Fruit fly (Drosophila melanogaster) whole organism, embryonic: ENCODE data around the gene Fum1.

Source experiments
- BEAF-32 ChIP-seq: fragments of 200-800 bp; sonication (Bioruptor generic); optimal IDR thresholded peaks from 3 replicates; lab custom pipeline; 2017; ENCODE audit warnings: missing biosample characterization, missing genetic modification characterization, mild to moderate bottlenecking, moderate library complexity, missing genetic modification reagents
- CG10979 ChIP-seq: fragments of 200-800 bp; sonication (Bioruptor generic); optimal IDR thresholded peaks from 2 replicates; lab custom pipeline; 2018; ENCODE audit warnings: missing biosample characterization, mild to moderate bottlenecking, missing genetic modification characterization, moderate library complexity
- CG12155 ChIP-seq: fragments of 200-800 bp; sonication (Bioruptor generic); optimal IDR thresholded peaks from 3 replicates; lab custom pipeline; 2016; ENCODE audit warnings: missing biosample characterization, missing genetic modification characterization
- CG13624 ChIP-seq: fragments of 200-800 bp; sonication (Bioruptor generic); optimal IDR thresholded peaks from 2 replicates; lab custom pipeline; 2016; ENCODE audit warnings: missing biosample characterization, missing genetic modification characterization
- CG15696 ChIP-seq: fragments of 200-800 bp; sonication (Bioruptor generic); optimal IDR thresholded peaks from 2 replicates; lab custom pipeline; 2019; ENCODE audit warnings: missing biosample characterization, mild to moderate bottlenecking, missing genetic modification characterization, moderate library complexity
- CG17186 ChIP-seq: fragments of 200-800 bp; sonication (Bioruptor generic); optimal IDR thresholded peaks from 3 replicates; lab custom pipeline; 2017; ENCODE audit warnings: missing biosample characterization, missing genetic modification reagents, missing genetic modification characterization
- CG17361 ChIP-seq: fragments of 200-800 bp; sonication (Bioruptor generic); IDR thresholded peaks from 3 replicates; pipeline ENCODE4 v1.3.6; 2022; ENCODE audit warnings: missing biosample characterization, missing genetic modification characterization
- CG17568 ChIP-seq: fragments of 200-800 bp; sonication (Bioruptor generic); optimal IDR thresholded peaks from 2 replicates; lab custom pipeline; 2018; ENCODE audit warnings: missing biosample characterization, mild to moderate bottlenecking, missing genetic modification characterization, moderate library complexity
- CG2712 ChIP-seq: fragments of 200-800 bp; optimal IDR thresholded peaks from 3 replicates; lab custom pipeline; 2019; ENCODE audit warnings: missing biosample characterization, mild to moderate bottlenecking, missing genetic modification characterization, moderate library complexity
- CG3281 ChIP-seq: fragments of 200-800 bp; sonication (Bioruptor generic); optimal IDR thresholded peaks from 3 replicates; lab custom pipeline; 2017; ENCODE audit warnings: missing biosample characterization, mild to moderate bottlenecking, missing genetic modification characterization
- CG4707 ChIP-seq: fragments of 200-800 bp; sonication (Bioruptor generic); optimal IDR thresholded peaks from 2 replicates; lab custom pipeline; 2018; ENCODE audit warnings: missing biosample characterization, mild to moderate bottlenecking, missing genetic modification characterization, moderate library complexity
- CG4854 ChIP-seq: fragments of 200-800 bp; sonication (Bioruptor generic); optimal IDR thresholded peaks from 2 replicates; lab custom pipeline; 2016; ENCODE audit warnings: missing biosample characterization, missing genetic modification characterization, inconsistent platforms
- CG5953 ChIP-seq: fragments of 200-800 bp; sonication (Bioruptor generic); IDR thresholded peaks from 2 replicates; pipeline ENCODE4 v1.3.6; 2022; ENCODE audit warnings: missing biosample characterization, missing genetic modification characterization
- CG7745 ChIP-seq: fragments of 200-800 bp; sonication (Bioruptor generic); optimal IDR thresholded peaks from 2 replicates; lab custom pipeline; 2018; ENCODE audit warnings: missing biosample characterization, mild to moderate bottlenecking, missing genetic modification characterization, moderate library complexity
- CG7928 ChIP-seq: fragments of 200-800 bp; sonication (Bioruptor generic); optimal IDR thresholded peaks from 2 replicates; lab custom pipeline; 2017; ENCODE audit warnings: missing biosample characterization, mild to moderate bottlenecking, missing genetic modification characterization
- Camta ChIP-seq: fragments of 200-800 bp; sonication (Bioruptor generic); optimal IDR thresholded peaks from 2 replicates; lab custom pipeline; 2016; ENCODE audit warnings: missing biosample characterization, missing genetic modification characterization
- CrebB ChIP-seq: fragments of 200-800 bp; sonication (Bioruptor generic); optimal IDR thresholded peaks from 3 replicates; lab custom pipeline; 2018; ENCODE audit warnings: missing biosample characterization, mild to moderate bottlenecking, missing genetic modification characterization
- Deaf1 ChIP-seq: fragments of 200-800 bp; optimal IDR thresholded peaks from 3 replicates; lab custom pipeline; 2019; ENCODE audit warnings: missing biosample characterization, mild to moderate bottlenecking, missing genetic modification characterization, moderate library complexity
- Drgx ChIP-seq: fragments of 200-800 bp; sonication (Bioruptor generic); IDR thresholded peaks from 2 replicates; pipeline ENCODE4 v1.3.6; 2022; ENCODE audit warnings: missing biosample characterization, missing genetic modification characterization
- MBD-R2 ChIP-seq: fragments of 200-800 bp; sonication (Bioruptor generic); IDR thresholded peaks from 2 replicates; pipeline ENCODE4 v1.3.6; 2022; ENCODE audit warnings: missing biosample characterization, missing genetic modification characterization
- Opbp ChIP-seq: fragments of 200-800 bp; sonication (Bioruptor generic); IDR thresholded peaks from 3 replicates; pipeline ENCODE4 v1.3.6; 2022; ENCODE audit warnings: missing biosample characterization, missing genetic modification characterization; ENCODE audit not compliant: partially characterized antibody
- ab ChIP-seq: fragments of 200-800 bp; sonication (Bioruptor generic); optimal IDR thresholded peaks from 2 replicates; lab custom pipeline; 2016; ENCODE audit warnings: missing biosample characterization, missing genetic modification characterization
- ato ChIP-seq: fragments of 200-800 bp; sonication (Bioruptor generic); IDR thresholded peaks from 2 replicates; pipeline ENCODE4 v1.3.6; 2022; ENCODE audit warnings: missing biosample characterization, missing genetic modification characterization; ENCODE audit not compliant: partially characterized antibody
- bab2 ChIP-seq: fragments of 200-800 bp; sonication (Bioruptor generic); optimal IDR thresholded peaks from 2 replicates; lab custom pipeline; 2016; ENCODE audit warnings: missing biosample characterization, missing genetic modification characterization
- bsh ChIP-seq, 2 experiments: fragments of 200-800 bp; sonication (Bioruptor generic); optimal IDR thresholded peaks; 2 replicates each; lab custom pipeline; 2017 to 2018; ENCODE audit warnings: mild to moderate bottlenecking in 2 of 2, missing biosample characterization in 2 of 2, missing genetic modification characterization in 2 of 2, moderate library complexity in 1 of 2
- da ChIP-seq: fragments of 200-800 bp; sonication (Bioruptor generic); optimal IDR thresholded peaks from 2 replicates; lab custom pipeline; 2016; ENCODE audit warnings: missing biosample characterization, missing genetic modification characterization
- dpn ChIP-seq, 2 experiments: fragments of 200-800 bp; sonication (Bioruptor generic); optimal IDR thresholded peaks; 3 replicates each; lab custom pipeline; 2016; ENCODE audit warnings: missing biosample characterization in 2 of 2, missing genetic modification characterization in 2 of 2
- gfzf ChIP-seq: fragments of 200-800 bp; sonication (Bioruptor generic); optimal IDR thresholded peaks from 2 replicates; lab custom pipeline; 2016; ENCODE audit warnings: missing biosample characterization, mild to moderate bottlenecking, missing genetic modification characterization, moderate library complexity
- hb ChIP-seq: fragments of 200-800 bp; sonication (Bioruptor generic); IDR thresholded peaks from 3 replicates; pipeline ENCODE4 v1.3.6; 2022; ENCODE audit warnings: missing biosample characterization, missing genetic modification characterization; ENCODE audit not compliant: partially characterized antibody
- hbn ChIP-seq: fragments of 200-800 bp; sonication (Bioruptor generic); IDR thresholded peaks from 2 replicates; pipeline ENCODE4 v1.3.6; 2022; ENCODE audit warnings: missing biosample characterization, missing genetic modification characterization; ENCODE audit not compliant: partially characterized antibody
- nom ChIP-seq: fragments of 200-800 bp; sonication (Bioruptor generic); optimal IDR thresholded peaks from 2 replicates; lab custom pipeline; 2017; ENCODE audit warnings: missing biosample characterization, missing genetic modification characterization, mild to moderate bottlenecking, moderate library complexity, missing genetic modification reagents
- pum ChIP-seq: fragments of 200-800 bp; sonication (Bioruptor generic); optimal IDR thresholded peaks from 2 replicates; lab custom pipeline; 2016; ENCODE audit warnings: missing biosample characterization, missing genetic modification characterization
- row ChIP-seq: fragments of 200-800 bp; sonication (Bioruptor generic); IDR thresholded peaks from 3 replicates; pipeline ENCODE4 v1.3.6; 2022; ENCODE audit warnings: missing biosample characterization, missing genetic modification characterization
- sens ChIP-seq: fragments of 200-800 bp; sonication (Bioruptor generic); peaks from one replicate; lab custom pipeline; 2016; ENCODE audit warnings: missing biosample characterization, missing genetic modification characterization
- sna ChIP-seq: fragments of 200-800 bp; sonication (Bioruptor generic); IDR thresholded peaks from 2 replicates; pipeline ENCODE4 v1.3.6; 2022; ENCODE audit warnings: missing biosample characterization, missing genetic modification characterization; ENCODE audit not compliant: partially characterized antibody
- sob ChIP-seq: fragments of 200-800 bp; sonication (Bioruptor generic); IDR thresholded peaks from 2 replicates; pipeline ENCODE4 v1.3.6; 2022; ENCODE audit warnings: missing biosample characterization, missing genetic modification characterization
- sug ChIP-seq: fragments of 200-800 bp; optimal IDR thresholded peaks from 2 replicates; lab custom pipeline; 2019; ENCODE audit warnings: missing biosample characterization, mild to moderate bottlenecking, missing genetic modification characterization, moderate library complexity
- trem ChIP-seq: fragments of 200-800 bp; optimal IDR thresholded peaks from 3 replicates; lab custom pipeline; 2019; ENCODE audit warnings: missing biosample characterization, mild to moderate bottlenecking, missing genetic modification characterization, moderate library complexity
- z ChIP-seq: fragments of 200-800 bp; sonication (Bioruptor generic); IDR thresholded peaks from 3 replicates; pipeline ENCODE4 v1.3.6; 2022; ENCODE audit warnings: missing biosample characterization, missing genetic modification characterization
- zen ChIP-seq: fragments of 200-800 bp; sonication (Bioruptor generic); optimal IDR thresholded peaks from 3 replicates; lab custom pipeline; 2018; ENCODE audit warnings: missing biosample characterization, mild to moderate bottlenecking, missing genetic modification characterization, moderate library complexity

Fum1 gene

DNA sequence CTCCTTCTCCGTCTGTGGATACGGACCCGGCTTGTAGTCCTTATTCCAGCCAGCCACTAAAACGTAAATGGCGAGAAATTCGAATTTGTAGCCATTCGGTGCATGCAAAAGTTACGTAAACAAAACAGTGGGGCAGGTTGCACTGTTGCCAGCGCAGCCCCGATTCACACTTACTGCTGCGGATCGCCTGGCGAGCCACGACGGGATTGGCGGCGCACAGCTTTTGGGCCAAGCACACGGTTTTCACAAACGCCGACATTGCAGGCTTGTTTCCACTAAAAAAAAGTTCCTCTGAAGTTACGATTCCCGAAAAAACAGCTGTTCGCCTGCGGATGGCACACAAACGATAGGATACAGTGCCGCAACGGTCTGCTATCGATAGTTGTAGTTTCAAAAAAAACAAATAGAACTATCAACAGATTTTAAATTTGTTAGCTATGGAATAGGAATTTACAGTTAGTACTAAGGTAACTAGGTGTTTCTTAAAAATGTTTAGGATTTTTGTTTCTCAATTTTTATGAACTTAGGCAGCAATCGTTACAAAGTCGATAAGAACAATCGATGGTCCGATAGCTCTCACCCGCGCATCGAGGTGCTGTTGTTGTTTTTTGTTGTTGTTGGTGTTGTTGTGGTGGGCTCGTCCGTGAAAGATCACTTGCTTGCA, at the start of gene Fum1 (continued):
- TF ChIP-seq CG17186 (GFP tag; lab: Kevin White, UChicago) (peak; percentile 41), dpn (GFP tag; optimal IDR thresholded peaks at IDR 0.05; lab: Kevin White, UChicago) (peak in 1 of 2 experiments; percentile 6), CG4707 (no peak), trem (tag; lab: Kevin White, UChicago) (peak; percentile 69), gfzf (peak; percentile 31), CG7928 (GFP tag; lab: Kevin White, UChicago) (no peak), ab (GFP tag; lab: Kevin White, UChicago) (no peak), Opbp (GFP tag; lab: Robert Waterston, UW) (peak; percentile 70; the same call in 2 of the 3 replicates), CG2712 (tag; lab: Kevin White, UChicago) (peak; percentile 43), CG17361 (GFP tag; lab: Robert Waterston, UW) (peak; percentile 19; the same call in 1 of the 3 replicates), CG5953 (no peak), Deaf1 (tag; lab: Kevin White, UChicago) (peak; percentile 8), CG13624 (GFP tag; lab: Kevin White, UChicago) (peak; percentile 20), sens (GFP tag; lab: Kevin White, UChicago) (peak; percentile 84), ato (peak; percentile 57; the same call in 1 of the 2 replicates), sna (GFP tag; lab: Robert Waterston, UW) (peak; percentile 95), CG17568 (no peak), zen (tag; lab: Kevin White, UChicago) (no peak), sug (tag; lab: Kevin White, UChicago) (peak; percentile 39), bab2 (GFP tag; lab: Kevin White, UChicago) (no peak), sob (GFP tag; lab: Robert Waterston, UW) (no peak), hb (GFP tag; lab: Robert Waterston, UW) (peak; percentile 78; the same call in 2 of the 3 replicates), Camta (GFP tag; lab: Kevin White, UChicago) (no peak), CG10979 (tag; lab: Kevin White, UChicago) (no peak), CG12155 (GFP tag; lab: Kevin White, UChicago) (peak; percentile 16), CG4854 (GFP tag; lab: Kevin White, UChicago) (no peak), hbn (GFP tag; lab: Robert Waterston, UW) (peak; percentile 85), row (GFP tag; lab: Robert Waterston, UW) (peak; percentile 78), da (GFP tag; lab: Kevin White, UChicago) (peak; percentile 23), CG7745 (tag; lab: Kevin White, UChicago) (no peak), CG3281 (GFP tag; lab: Kevin White, UChicago) (peak; percentile 14), CrebB (tag; lab: Kevin White, UChicago) (no peak), z (no peak), CG15696 (tag; lab: Kevin White, UChicago) (no peak), MBD-R2 (peak; percentile 72)

DNA sequence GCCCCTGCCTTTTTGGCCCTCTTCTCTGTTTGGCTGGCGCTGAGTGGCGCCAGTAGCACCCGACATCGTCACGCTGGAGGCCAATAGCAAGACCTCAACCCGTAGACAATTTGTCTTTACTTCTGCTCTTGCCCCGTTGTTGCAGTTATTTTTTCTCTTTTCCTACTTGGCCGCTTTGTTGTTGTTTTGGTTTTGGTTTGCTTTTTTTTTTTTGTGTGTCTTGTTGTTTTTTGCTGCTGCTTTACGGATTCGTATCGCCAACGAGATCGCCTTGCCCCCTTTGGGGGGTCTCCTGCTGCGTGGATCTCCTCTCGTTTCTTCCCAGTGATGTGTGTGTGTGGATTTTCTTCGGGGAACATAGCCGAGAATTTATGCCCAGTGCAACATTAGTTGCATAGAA, 46.3 kb upstream of the Fum1 start:
- TF ChIP-seq BEAF-32 (GFP tag; lab: Kevin White, UChicago) (no peak), pum (GFP tag; lab: Kevin White, UChicago) (no peak), nom (peak; percentile 66), bsh (GFP tag; optimal IDR thresholded peaks at IDR 0.05; lab: Kevin White, UChicago) (peak in 1 of 2 experiments; percentile 69), Drgx (peak; percentile 70)
